Worm (Caenorhabditis elegans): ENCODE measurements around the gene ZK742.3.

- TF ChIP-seq ztf-11 (tag; optimal IDR thresholded peaks at IDR 0.05) = no peak
- TF ChIP-seq ztf-4 (tag; optimal IDR thresholded peaks at IDR 0.05) = no peak
- TF ChIP-seq elt-1 (tag; optimal IDR thresholded peaks at IDR 0.05) = peak; percentile 22
- TF ChIP-seq elt-3 (tag; optimal IDR thresholded peaks at IDR 0.05) = no peak
- TF ChIP-seq snpc-4 (tag; optimal IDR thresholded peaks at IDR 0.05) = peak; percentile 90
- TF ChIP-seq nhr-77 (tag; optimal IDR thresholded peaks at IDR 0.05) = no peak
Observed at ce11 chrV:7854603-7855002, 44.9 kb upstream of the ZK742.3 start, which contains the start of the genes C37C3.9 and C37C3.18.

Measured in whole organism, L3 larva.